Fruit fly (Drosophila melanogaster) whole organism, prepupa: ENCODE measurements around the gene Hus1-like.

Experiments used
- Blimp-1 ChIP-seq: fragments of 200-800 bp; sonication (Bioruptor generic); optimal IDR thresholded peaks from 3 replicates; lab custom pipeline; 2017; ENCODE audit warnings: missing biosample characterization, missing genetic modification characterization, mild to moderate bottlenecking, moderate library complexity, missing genetic modification reagents
- CG10631 ChIP-seq: fragments of 200-800 bp; sonication (Bioruptor generic); optimal IDR thresholded peaks from 2 replicates; lab custom pipeline; 2016; ENCODE audit warnings: missing biosample characterization, missing genetic modification characterization
- CG10669 ChIP-seq: fragments of 200-800 bp; sonication (Bioruptor generic); optimal IDR thresholded peaks from 3 replicates; lab custom pipeline; 2018; ENCODE audit warnings: missing biosample characterization, mild to moderate bottlenecking, missing genetic modification characterization, moderate library complexity
- CG11762 ChIP-seq: fragments of 200-800 bp; sonication (Bioruptor generic); optimal IDR thresholded peaks from 3 replicates; lab custom pipeline; 2016; ENCODE audit warnings: missing biosample characterization, missing genetic modification characterization; ENCODE audit not compliant: insufficient read depth
- CG11902 ChIP-seq: fragments of 200-800 bp; sonication (Bioruptor generic); optimal IDR thresholded peaks from 3 replicates; lab custom pipeline; 2016; ENCODE audit warnings: missing biosample characterization, missing genetic modification characterization
- CG15336 ChIP-seq: fragments of 200-800 bp; sonication (Bioruptor generic); IDR thresholded peaks from 2 replicates; pipeline ENCODE4 v1.3.6; 2022; ENCODE audit warnings: missing biosample characterization, missing genetic modification characterization
- CG1621 ChIP-seq: fragments of 200-800 bp; sonication (Bioruptor generic); optimal IDR thresholded peaks from 3 replicates; lab custom pipeline; 2018; ENCODE audit warnings: missing biosample characterization, mild to moderate bottlenecking, missing genetic modification characterization
- CG16779 ChIP-seq: fragments of 200-800 bp; sonication (Bioruptor generic); optimal IDR thresholded peaks from 3 replicates; lab custom pipeline; 2017; ENCODE audit warnings: missing biosample characterization, mild to moderate bottlenecking, missing genetic modification characterization
- CG3032 ChIP-seq: fragments of 200-800 bp; optimal IDR thresholded peaks from 2 replicates; lab custom pipeline; 2019; ENCODE audit warnings: missing biosample characterization, mild to moderate bottlenecking, missing genetic modification characterization, moderate library complexity
- CG31627 ChIP-seq: fragments of 200-800 bp; sonication (Bioruptor generic); optimal IDR thresholded peaks from 3 replicates; lab custom pipeline; 2016; ENCODE audit warnings: missing biosample characterization, missing genetic modification characterization
- CG34406 ChIP-seq: fragments of 200-800 bp; sonication (Bioruptor generic); optimal IDR thresholded peaks from 3 replicates; lab custom pipeline; 2016; ENCODE audit warnings: missing biosample characterization, missing genetic modification characterization
- CG3919 ChIP-seq: fragments of 200-800 bp; sonication (Bioruptor generic); optimal IDR thresholded peaks from 3 replicates; lab custom pipeline; 2016; ENCODE audit warnings: missing biosample characterization, missing genetic modification characterization
- CG4318 ChIP-seq: fragments of 200-800 bp; sonication (Bioruptor generic); optimal IDR thresholded peaks from 3 replicates; lab custom pipeline; 2017; ENCODE audit warnings: missing biosample characterization, mild to moderate bottlenecking, missing genetic modification characterization
- CG6276 ChIP-seq: fragments of 200-800 bp; sonication (Bioruptor generic); optimal IDR thresholded peaks from 2 replicates; lab custom pipeline; 2017; ENCODE audit warnings: missing biosample characterization, mild to moderate bottlenecking, missing genetic modification characterization
- CG6792 ChIP-seq: fragments of 200-800 bp; sonication (Bioruptor generic); optimal IDR thresholded peaks from 3 replicates; lab custom pipeline; 2016; ENCODE audit warnings: missing biosample characterization, missing genetic modification characterization
- CG6808 ChIP-seq: fragments of 200-800 bp; sonication (Bioruptor generic); optimal IDR thresholded peaks from 3 replicates; lab custom pipeline; 2017; ENCODE audit warnings: missing biosample characterization, missing genetic modification characterization, mild to moderate bottlenecking, moderate library complexity, missing genetic modification reagents
- CG6854 ChIP-seq: fragments of 200-800 bp; sonication (Bioruptor generic); optimal IDR thresholded peaks from 2 replicates; lab custom pipeline; 2017; ENCODE audit warnings: missing biosample characterization, mild to moderate bottlenecking, missing genetic modification characterization
- CG7368 ChIP-seq: fragments of 200-800 bp; sonication (Bioruptor generic); optimal IDR thresholded peaks from 3 replicates; lab custom pipeline; 2016; ENCODE audit warnings: missing biosample characterization, missing genetic modification characterization
- CG8119 ChIP-seq: fragments of 200-800 bp; sonication (Bioruptor generic); IDR thresholded peaks from 3 replicates; pipeline ENCODE4 v1.3.6; 2022; ENCODE audit warnings: missing biosample characterization, missing genetic modification characterization
- CG8319 ChIP-seq: fragments of 200-800 bp; sonication (Bioruptor generic); optimal IDR thresholded peaks from 3 replicates; lab custom pipeline; 2016; ENCODE audit warnings: missing biosample characterization, missing genetic modification characterization
- CG8632 ChIP-seq: fragments of 200-800 bp; sonication (Bioruptor generic); optimal IDR thresholded peaks from 3 replicates; lab custom pipeline; 2016; ENCODE audit warnings: missing biosample characterization, missing genetic modification characterization
- CG9139 ChIP-seq: fragments of 200-800 bp; sonication (Bioruptor generic); optimal IDR thresholded peaks from 3 replicates; lab custom pipeline; 2017; ENCODE audit warnings: missing biosample characterization, mild to moderate bottlenecking, missing genetic modification characterization
- Eip75B ChIP-seq: fragments of 200-800 bp; sonication (Bioruptor generic); optimal IDR thresholded peaks from 3 replicates; lab custom pipeline; 2016; ENCODE audit warnings: missing biosample characterization, missing genetic modification characterization
- Eip78C ChIP-seq: fragments of 200-800 bp; sonication (Bioruptor generic); peaks from one replicate; lab custom pipeline; 2016; ENCODE audit warnings: missing biosample characterization, missing genetic modification characterization
- Gug ChIP-seq: fragments of 200-800 bp; sonication (Bioruptor generic); IDR thresholded peaks from 2 replicates; pipeline ENCODE4 v1.3.6; 2022; ENCODE audit warnings: missing biosample characterization, missing genetic modification characterization
- Hr38 ChIP-seq: sonication (Bioruptor generic); optimal IDR thresholded peaks from 2 replicates; lab custom pipeline; 2016; ENCODE audit warnings: missing biosample characterization, missing genetic modification characterization
- Hr39 ChIP-seq: fragments of 200-800 bp; sonication (Bioruptor generic); optimal IDR thresholded peaks from 2 replicates; lab custom pipeline; 2016; ENCODE audit warnings: missing biosample characterization, missing genetic modification characterization
- Met ChIP-seq: fragments of 200-800 bp; sonication (Bioruptor generic); optimal IDR thresholded peaks from 3 replicates; lab custom pipeline; 2016; ENCODE audit warnings: missing biosample characterization, missing genetic modification characterization
- OdsH ChIP-seq: fragments of 200-800 bp; sonication (Bioruptor generic); optimal IDR thresholded peaks from 3 replicates; lab custom pipeline; 2016; ENCODE audit warnings: missing biosample characterization, missing genetic modification characterization
- Sox14 ChIP-seq: fragments of 200-800 bp; sonication (Bioruptor generic); optimal IDR thresholded peaks from 3 replicates; lab custom pipeline; 2016; ENCODE audit warnings: missing biosample characterization, missing genetic modification characterization
- acj6 ChIP-seq: fragments of 200-800 bp; sonication (Bioruptor generic); optimal IDR thresholded peaks from 3 replicates; lab custom pipeline; 2016; ENCODE audit warnings: missing biosample characterization, missing genetic modification characterization
- cyc ChIP-seq: fragments of 200-800 bp; sonication (Bioruptor generic); optimal IDR thresholded peaks from 3 replicates; lab custom pipeline; 2016; ENCODE audit warnings: missing biosample characterization, missing genetic modification characterization
- dac ChIP-seq: fragments of 200-800 bp; sonication (Bioruptor generic); optimal IDR thresholded peaks from 2 replicates; lab custom pipeline; 2017; ENCODE audit warnings: missing biosample characterization, mild to moderate bottlenecking, missing genetic modification characterization
- dsx ChIP-seq: fragments of 200-800 bp; optimal IDR thresholded peaks from 3 replicates; lab custom pipeline; 2019; ENCODE audit warnings: missing biosample characterization, mild to moderate bottlenecking, missing genetic modification characterization, moderate library complexity; ENCODE audit not compliant: poor library complexity, severe bottlenecking
- esn ChIP-seq: fragments of 200-800 bp; sonication (Bioruptor generic); optimal IDR thresholded peaks from 2 replicates; lab custom pipeline; 2016; ENCODE audit warnings: missing biosample characterization, mild to moderate bottlenecking, missing genetic modification characterization, moderate library complexity
- fd85E ChIP-seq: fragments of 200-800 bp; sonication (Bioruptor generic); optimal IDR thresholded peaks from 3 replicates; lab custom pipeline; 2016; ENCODE audit warnings: missing biosample characterization, missing genetic modification characterization
- fkh ChIP-seq: fragments of 200-800 bp; sonication (Bioruptor generic); optimal IDR thresholded peaks from 3 replicates; lab custom pipeline; 2017; ENCODE audit warnings: missing biosample characterization, mild to moderate bottlenecking, missing genetic modification characterization, moderate library complexity
- lz ChIP-seq: fragments of 200-800 bp; sonication (Bioruptor generic); optimal IDR thresholded peaks from 3 replicates; lab custom pipeline; 2016; ENCODE audit warnings: missing biosample characterization, missing genetic modification characterization
- net ChIP-seq: fragments of 200-800 bp; sonication (Bioruptor generic); optimal IDR thresholded peaks from 3 replicates; lab custom pipeline; 2016; ENCODE audit warnings: missing biosample characterization, missing genetic modification characterization
- pdm3 ChIP-seq: fragments of 200-800 bp; sonication (Bioruptor generic); optimal IDR thresholded peaks from 3 replicates; lab custom pipeline; 2016; ENCODE audit warnings: missing biosample characterization, missing genetic modification characterization
- salr ChIP-seq, 2 experiments: fragments of 200-800 bp; sonication (Bioruptor generic); optimal IDR thresholded peaks; 3 replicates each; lab custom pipeline; 2016 to 2018; ENCODE audit warnings: missing biosample characterization in 2 of 2, missing genetic modification characterization in 2 of 2, mild to moderate bottlenecking in 1 of 2
- spab ChIP-seq: fragments of 200-800 bp; sonication (Bioruptor generic); optimal IDR thresholded peaks from 2 replicates; lab custom pipeline; 2017; ENCODE audit warnings: missing biosample characterization, mild to moderate bottlenecking, missing genetic modification characterization, missing genetic modification reagents
- ss ChIP-seq, 2 experiments: fragments of 200-800 bp; sonication (Bioruptor generic); optimal IDR thresholded peaks; 2 replicates in 1 of 2; 3 replicates in 1 of 2; lab custom pipeline; 2017 to 2018; ENCODE audit warnings: mild to moderate bottlenecking in 2 of 2, missing biosample characterization in 2 of 2, missing genetic modification characterization in 2 of 2, moderate library complexity in 1 of 2
- topi ChIP-seq: fragments of 200-800 bp; sonication (Bioruptor generic); optimal IDR thresholded peaks from 3 replicates; lab custom pipeline; 2016; ENCODE audit warnings: missing biosample characterization, missing genetic modification characterization
- vri ChIP-seq: fragments of 200-800 bp; sonication (Bioruptor generic); optimal IDR thresholded peaks from 3 replicates; lab custom pipeline; 2016; ENCODE audit warnings: missing biosample characterization, mild to moderate bottlenecking, missing genetic modification characterization

Gene Hus1-like

dm6 chr3R:4811124-4811935, 566 bp downstream of the Hus1-like start, which contains the start of gene Gmppb:
Gene Gmppb (plus strand): TSS chr3R:4811444.
- TF ChIP-seq CG1621 (tag; lab: Kevin White, UChicago) (no peak), Eip78C (peak; percentile 70), CG6854 (GFP tag; lab: Kevin White, UChicago) (peak; percentile 62), CG8119 (GFP tag; lab: Robert Waterston, UW) (0 out of 3 replicates have a peak, but pooled peaks have one; percentile 10), CG9139 (GFP tag; lab: Kevin White, UChicago) (no peak), Blimp-1 (GFP tag; lab: Kevin White, UChicago) (peak; percentile 54)

- no peak for TF ChIP-seq CG8119 (GFP tag; lab: Robert Waterston, UW)
- TF ChIP-seq CG8632, result no peak
- no peak for TF ChIP-seq Hr38 (GFP tag; lab: Kevin White, UChicago)
- peak; percentile 15 for TF ChIP-seq Met
- no peak for TF ChIP-seq CG11902 (GFP tag; lab: Kevin White, UChicago)
- TF ChIP-seq Sox14 (GFP tag; lab: Kevin White, UChicago), result peak; percentile 94
- peak; percentile 49 for TF ChIP-seq topi
- TF ChIP-seq CG16779 (tag; lab: Kevin White, UChicago), result peak; percentile 1
- TF ChIP-seq spab (GFP tag; lab: Kevin White, UChicago), result peak; percentile 1
- TF ChIP-seq salr (GFP tag; optimal IDR thresholded peaks at IDR 0.05; lab: Kevin White, UChicago), result no peak
- TF ChIP-seq vri (GFP tag; lab: Kevin White, UChicago), result peak; percentile 65
- no peak for TF ChIP-seq CG10631 (GFP tag; lab: Kevin White, UChicago)
- TF ChIP-seq fkh (GFP tag; lab: Kevin White, UChicago), result peak; percentile 91
- peak; percentile 22 for TF ChIP-seq esn (GFP tag; lab: Kevin White, UChicago)
- TF ChIP-seq CG10669 (GFP tag; lab: Kevin White, UChicago), result no peak
- TF ChIP-seq dac (GFP tag; lab: Kevin White, UChicago), result no peak
- TF ChIP-seq cyc, result no peak
- TF ChIP-seq net (GFP tag; lab: Kevin White, UChicago), result peak; percentile 9
- TF ChIP-seq CG9139 (GFP tag; lab: Kevin White, UChicago), result peak; percentile 35
- TF ChIP-seq Gug (GFP tag; lab: Robert Waterston, UW), result no peak
- no peak for TF ChIP-seq CG6276 (GFP tag; lab: Kevin White, UChicago)
- peak; percentile 74 for TF ChIP-seq Eip78C
- TF ChIP-seq CG3032 (tag; lab: Kevin White, UChicago), result peak; percentile 32
- TF ChIP-seq CG3919, result peak; percentile 30
- peak; percentile 12 for TF ChIP-seq lz
- TF ChIP-seq pdm3 (GFP tag; lab: Kevin White, UChicago), result no peak
- TF ChIP-seq CG1621 (tag; lab: Kevin White, UChicago), result peak; percentile 42
- TF ChIP-seq ss (GFP tag; optimal IDR thresholded peaks at IDR 0.05; lab: Kevin White, UChicago), result peak; percentile 74 to 80
- peak; percentile 56 for TF ChIP-seq CG6808
- no peak for TF ChIP-seq acj6
- no peak for TF ChIP-seq CG4318 (GFP tag; lab: Kevin White, UChicago)
- no peak for TF ChIP-seq Hr39 (GFP tag; lab: Kevin White, UChicago)
- TF ChIP-seq dsx (GFP tag; lab: Kevin White, UChicago), result peak; percentile 90
- TF ChIP-seq CG8319, result no peak
- no peak for TF ChIP-seq OdsH (GFP tag; lab: Kevin White, UChicago)
- TF ChIP-seq fd85E (GFP tag; lab: Kevin White, UChicago), result no peak
- TF ChIP-seq CG31627 (GFP tag; lab: Kevin White, UChicago), result no peak
- TF ChIP-seq CG34406 (GFP tag; lab: Kevin White, UChicago), result no peak
- peak; percentile 21; the same call in 1 of the 2 replicates for TF ChIP-seq CG15336 (GFP tag; lab: Robert Waterston, UW)
- TF ChIP-seq CG6854 (GFP tag; lab: Kevin White, UChicago), result peak; percentile 68
- peak; percentile 64 for TF ChIP-seq Eip75B
- peak; percentile 10 for TF ChIP-seq CG7368 (GFP tag; lab: Kevin White, UChicago)
- TF ChIP-seq CG11762 (GFP tag; lab: Kevin White, UChicago), result no peak
- TF ChIP-seq CG6792 (GFP tag; lab: Kevin White, UChicago), result peak; percentile 19
Measured at dm6 chr3R:4809944-4810653, 1.8 kb downstream of the Hus1-like start.
